Fruit fly (Drosophila melanogaster) whole organism, embryonic: ENCODE data around the gene CG8543.

Experiments
- Atf6 ChIP-seq: fragments of 200-800 bp; sonication (Bioruptor generic); IDR thresholded peaks from 2 replicates; pipeline ENCODE4 v1.3.6; 2022; ENCODE audit warnings: missing biosample characterization, missing genetic modification characterization
- Blimp-1 ChIP-seq: fragments of 200-800 bp; sonication (Bioruptor generic); optimal IDR thresholded peaks from 3 replicates; lab custom pipeline; 2018; ENCODE audit warnings: missing biosample characterization, missing genetic modification characterization, mild to moderate bottlenecking, moderate library complexity, missing genetic modification reagents
- CG1024 ChIP-seq: fragments of 200-800 bp; sonication (Bioruptor generic); IDR thresholded peaks from 2 replicates; pipeline ENCODE4 v1.3.6; 2022; ENCODE audit warnings: missing biosample characterization, missing genetic modification characterization
- CG11398 ChIP-seq: fragments of 200-800 bp; sonication (Bioruptor generic); optimal IDR thresholded peaks from 2 replicates; lab custom pipeline; 2016; ENCODE audit warnings: missing biosample characterization, missing genetic modification characterization
- CG1603 ChIP-seq: fragments of 200-800 bp; sonication (Bioruptor generic); optimal IDR thresholded peaks from 2 replicates; lab custom pipeline; 2019; ENCODE audit warnings: missing biosample characterization, mild to moderate bottlenecking, missing genetic modification characterization, moderate library complexity
- CG31441 ChIP-seq: fragments of 200-800 bp; sonication (Bioruptor generic); IDR thresholded peaks from 2 replicates; pipeline ENCODE4 v1.3.6; 2022; ENCODE audit warnings: missing biosample characterization, missing genetic modification characterization
- CG3281 ChIP-seq: fragments of 200-800 bp; sonication (Bioruptor generic); optimal IDR thresholded peaks from 3 replicates; lab custom pipeline; 2017; ENCODE audit warnings: missing biosample characterization, mild to moderate bottlenecking, missing genetic modification characterization
- CG3407 ChIP-seq: fragments of 200-800 bp; sonication (Bioruptor generic); optimal IDR thresholded peaks from 2 replicates; lab custom pipeline; 2018; ENCODE audit warnings: missing biosample characterization, mild to moderate bottlenecking, missing genetic modification characterization
- CG34224 ChIP-seq: fragments of 200-800 bp; sonication (Bioruptor generic); IDR thresholded peaks from 3 replicates; pipeline ENCODE4 v1.3.6; 2022; ENCODE audit warnings: missing biosample characterization, missing genetic modification characterization; ENCODE audit not compliant: partially characterized antibody
- CG5953 ChIP-seq: fragments of 200-800 bp; sonication (Bioruptor generic); IDR thresholded peaks from 2 replicates; pipeline ENCODE4 v1.3.6; 2022; ENCODE audit warnings: missing biosample characterization, missing genetic modification characterization
- CG6689 ChIP-seq: fragments of 200-800 bp; sonication (Bioruptor generic); IDR thresholded peaks from 2 replicates; pipeline ENCODE4 v1.3.6; 2022; ENCODE audit warnings: missing biosample characterization, missing genetic modification characterization
- CG6813 ChIP-seq: fragments of 200-800 bp; sonication (Bioruptor generic); optimal IDR thresholded peaks from 2 replicates; lab custom pipeline; 2017; ENCODE audit warnings: missing biosample characterization, missing genetic modification characterization, mild to moderate bottlenecking, moderate library complexity, missing genetic modification reagents
- CG7271 ChIP-seq: fragments of 200-800 bp; sonication (Bioruptor generic); optimal IDR thresholded peaks from 2 replicates; lab custom pipeline; 2018; ENCODE audit warnings: missing biosample characterization, mild to moderate bottlenecking, missing genetic modification characterization, moderate library complexity
- CG7357 ChIP-seq: fragments of 200-800 bp; sonication (Bioruptor generic); IDR thresholded peaks from 3 replicates; pipeline ENCODE4 v1.3.6; 2022; ENCODE audit warnings: missing biosample characterization, missing genetic modification characterization
- CG7556 ChIP-seq: fragments of 200-800 bp; sonication (Bioruptor generic); optimal IDR thresholded peaks from 2 replicates; lab custom pipeline; 2017; ENCODE audit warnings: missing biosample characterization, mild to moderate bottlenecking, missing genetic modification characterization
- CG8290 ChIP-seq, 3 experiments: fragments of 200-800 bp; sonication (Bioruptor generic); optimal IDR thresholded peaks; 2 replicates each; lab custom pipeline; 2016 to 2019; ENCODE audit warnings: missing biosample characterization in 3 of 3, missing genetic modification characterization in 3 of 3, mild to moderate bottlenecking in 2 of 3, moderate library complexity in 1 of 3
- CG9609 ChIP-seq: fragments of 200-800 bp; sonication (Bioruptor generic); optimal IDR thresholded peaks from 3 replicates; lab custom pipeline; 2016; ENCODE audit warnings: missing biosample characterization, missing genetic modification characterization
- Drgx ChIP-seq: fragments of 200-800 bp; sonication (Bioruptor generic); IDR thresholded peaks from 2 replicates; pipeline ENCODE4 v1.3.6; 2022; ENCODE audit warnings: missing biosample characterization, missing genetic modification characterization
- E2f1 ChIP-seq: fragments of 200-800 bp; sonication (Bioruptor generic); IDR thresholded peaks from 2 replicates; pipeline ENCODE4 v1.3.6; 2022; ENCODE audit warnings: missing biosample characterization, missing genetic modification characterization
- HLH3B ChIP-seq: fragments of 200-800 bp; sonication (Bioruptor generic); IDR thresholded peaks from 2 replicates; pipeline ENCODE4 v1.3.6; 2022; ENCODE audit warnings: missing biosample characterization, missing genetic modification characterization
- Jarid2 ChIP-seq: fragments of 200-800 bp; sonication (Bioruptor generic); optimal IDR thresholded peaks from 3 replicates; lab custom pipeline; 2017; ENCODE audit warnings: mild to moderate bottlenecking, missing biosample characterization, missing genetic modification reagents, missing genetic modification characterization
- Myb ChIP-seq: fragments of 200-800 bp; sonication (Bioruptor generic); optimal IDR thresholded peaks from 2 replicates; lab custom pipeline; 2016; ENCODE audit warnings: missing biosample characterization, missing genetic modification characterization
- NfI ChIP-seq: fragments of 200-800 bp; sonication (Bioruptor generic); optimal IDR thresholded peaks from 3 replicates; lab custom pipeline; 2018; ENCODE audit warnings: missing biosample characterization, mild to moderate bottlenecking, missing genetic modification characterization, moderate library complexity
- Ssrp ChIP-seq: fragments of 200-800 bp; sonication (Bioruptor generic); optimal IDR thresholded peaks from 2 replicates; lab custom pipeline; 2018; ENCODE audit warnings: missing biosample characterization, mild to moderate bottlenecking, missing genetic modification characterization, moderate library complexity
- TFAM ChIP-seq: fragments of 200-800 bp; sonication (Bioruptor generic); optimal IDR thresholded peaks from 2 replicates; lab custom pipeline; 2017; ENCODE audit warnings: missing biosample characterization, missing genetic modification characterization, inconsistent platforms
- Xrp1 ChIP-seq: fragments of 200-800 bp; sonication (Bioruptor generic); IDR thresholded peaks from 2 replicates; pipeline ENCODE4 v1.3.6; 2022; ENCODE audit warnings: missing biosample characterization, missing genetic modification characterization
- amos ChIP-seq: fragments of 200-800 bp; sonication (Bioruptor generic); IDR thresholded peaks from 2 replicates; pipeline ENCODE4 v1.3.6; 2022; ENCODE audit warnings: missing biosample characterization, missing genetic modification characterization; ENCODE audit not compliant: partially characterized antibody
- crol ChIP-seq: fragments of 200-800 bp; sonication (Bioruptor generic); IDR thresholded peaks from 2 replicates; pipeline ENCODE4 v1.3.6; 2022; ENCODE audit warnings: missing biosample characterization, missing genetic modification characterization
- danr ChIP-seq: fragments of 200-800 bp; sonication (Bioruptor generic); IDR thresholded peaks from 2 replicates; pipeline ENCODE4 v1.3.6; 2022; ENCODE audit warnings: missing biosample characterization, missing genetic modification characterization
- dmrt99B ChIP-seq: fragments of 200-800 bp; sonication (Bioruptor generic); optimal IDR thresholded peaks from 2 replicates; lab custom pipeline; 2018; ENCODE audit warnings: missing biosample characterization, mild to moderate bottlenecking, missing genetic modification characterization, moderate library complexity
- dysf ChIP-seq: fragments of 200-800 bp; sonication (Bioruptor generic); IDR thresholded peaks from 3 replicates; pipeline ENCODE4 v1.3.6; 2022; ENCODE audit warnings: missing biosample characterization, missing genetic modification characterization
- eve ChIP-seq, 2 experiments: fragments of >200 bp; optimal IDR thresholded peaks; 2 replicates each; lab custom pipeline; 2017; ENCODE audit warnings: missing biosample characterization in 2 of 2, missing genetic modification characterization in 2 of 2
- ftz-f1 ChIP-seq: fragments of 200-800 bp; sonication (Bioruptor generic); optimal IDR thresholded peaks from 2 replicates; lab custom pipeline; 2016; ENCODE audit warnings: missing biosample characterization, missing genetic modification characterization
- fu2 ChIP-seq: fragments of 200-800 bp; sonication (Bioruptor generic); optimal IDR thresholded peaks from 2 replicates; lab custom pipeline; 2016; ENCODE audit warnings: missing biosample characterization, missing genetic modification characterization
- gce ChIP-seq: fragments of 200-800 bp; sonication (Bioruptor generic); IDR thresholded peaks from 3 replicates; pipeline ENCODE4 v1.3.6; 2022; ENCODE audit warnings: missing biosample characterization, missing genetic modification characterization
- grau ChIP-seq: fragments of 200-800 bp; optimal IDR thresholded peaks from 3 replicates; lab custom pipeline; 2019; ENCODE audit warnings: missing biosample characterization, mild to moderate bottlenecking, missing genetic modification characterization, moderate library complexity
- grn ChIP-seq: fragments of 200-800 bp; sonication (Bioruptor generic); optimal IDR thresholded peaks from 3 replicates; lab custom pipeline; 2017; ENCODE audit warnings: missing biosample characterization, missing genetic modification characterization
- h ChIP-seq: fragments of >200 bp; optimal IDR thresholded peaks from 2 replicates; lab custom pipeline; 2017
- maf-S ChIP-seq: fragments of 200-800 bp; sonication (Bioruptor generic); optimal IDR thresholded peaks from 2 replicates; lab custom pipeline; 2016; ENCODE audit warnings: missing biosample characterization, missing genetic modification characterization
- nom ChIP-seq: fragments of 200-800 bp; sonication (Bioruptor generic); optimal IDR thresholded peaks from 2 replicates; lab custom pipeline; 2017; ENCODE audit warnings: missing biosample characterization, missing genetic modification characterization, mild to moderate bottlenecking, moderate library complexity, missing genetic modification reagents
- org-1 ChIP-seq: fragments of 200-800 bp; sonication (Bioruptor generic); optimal IDR thresholded peaks from 2 replicates; lab custom pipeline; 2017; ENCODE audit warnings: missing biosample characterization, missing genetic modification characterization
- peb ChIP-seq: fragments of 200-800 bp; sonication (Bioruptor generic); IDR thresholded peaks from 2 replicates; pipeline ENCODE4 v1.3.6; 2022; ENCODE audit warnings: missing biosample characterization, missing genetic modification characterization
- pum ChIP-seq: fragments of 200-800 bp; sonication (Bioruptor generic); optimal IDR thresholded peaks from 2 replicates; lab custom pipeline; 2016; ENCODE audit warnings: missing biosample characterization, missing genetic modification characterization
- repo ChIP-seq: fragments of 200-800 bp; sonication (Bioruptor generic); optimal IDR thresholded peaks from 2 replicates; lab custom pipeline; 2016; ENCODE audit warnings: missing biosample characterization, missing genetic modification characterization
- sr ChIP-seq: fragments of 200-800 bp; sonication (Bioruptor generic); IDR thresholded peaks from 3 replicates; pipeline ENCODE4 v1.3.6; 2022; ENCODE audit warnings: missing biosample characterization, missing genetic modification characterization
- ssp ChIP-seq: fragments of 200-800 bp; sonication (Bioruptor generic); IDR thresholded peaks from 2 replicates; pipeline ENCODE4 v1.3.6; 2022; ENCODE audit warnings: missing biosample characterization, missing genetic modification characterization
- tin ChIP-seq: fragments of 200-800 bp; sonication (Bioruptor generic); optimal IDR thresholded peaks from 3 replicates; lab custom pipeline; 2016; ENCODE audit warnings: missing biosample characterization, missing genetic modification characterization
- tup ChIP-seq: fragments of 200-800 bp; sonication (Bioruptor generic); optimal IDR thresholded peaks from 2 replicates; lab custom pipeline; 2016; ENCODE audit warnings: missing biosample characterization, mild to moderate bottlenecking, missing genetic modification characterization, moderate library complexity
- wek ChIP-seq: fragments of 200-800 bp; sonication (Bioruptor generic); optimal IDR thresholded peaks from 3 replicates; lab custom pipeline; 2018; ENCODE audit warnings: missing biosample characterization, mild to moderate bottlenecking, missing genetic modification characterization, moderate library complexity
- zf30C ChIP-seq: fragments of 200-800 bp; sonication (Bioruptor generic); optimal IDR thresholded peaks from 3 replicates; lab custom pipeline; 2018; ENCODE audit warnings: missing biosample characterization, mild to moderate bottlenecking, missing genetic modification characterization

Gene CG8543

DNA sequence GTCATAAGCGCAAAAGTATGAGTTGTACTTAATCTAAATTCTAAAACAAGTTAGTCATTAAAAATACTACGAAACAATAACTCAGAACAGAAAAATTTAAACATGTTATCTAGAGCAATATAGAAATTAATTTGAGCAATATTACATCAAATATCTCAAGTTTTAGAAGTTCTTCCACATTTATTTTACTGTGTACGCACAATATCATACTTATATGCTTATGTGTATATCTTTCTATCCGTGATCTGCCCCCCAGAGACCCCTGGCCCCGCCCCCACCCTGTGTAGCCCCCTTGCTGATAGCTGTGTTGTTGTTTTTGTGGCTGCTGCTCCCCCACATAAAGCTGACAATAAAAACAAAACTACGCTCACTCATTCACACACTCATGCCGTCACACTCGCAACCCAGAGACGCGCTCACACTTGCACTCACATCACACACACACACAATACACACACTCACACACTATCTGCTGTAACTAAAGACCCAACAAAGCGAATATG is 36.7 kb downstream of the CG8543 start:
- TF ChIP-seq maf-S, result no peak
- TF ChIP-seq peb (GFP tag; lab: Robert Waterston, UW), result no peak
- TF ChIP-seq Drgx (GFP tag; lab: Robert Waterston, UW), result peak; percentile 63
- peak; percentile 33 for TF ChIP-seq dmrt99B (tag; lab: Kevin White, UChicago)
- peak; percentile 34 for TF ChIP-seq CG3281 (GFP tag; lab: Kevin White, UChicago)
- peak; percentile 48; the same call in 1 of the 2 replicates for TF ChIP-seq Atf6 (GFP tag; lab: Robert Waterston, UW)
- TF ChIP-seq CG7271 (tag; lab: Kevin White, UChicago), result no peak
- 0 out of 2 replicates have a peak, but pooled peaks have one; percentile 28 for TF ChIP-seq CG6689 (GFP tag; lab: Robert Waterston, UW)
- no peak for TF ChIP-seq eve (GFP tag; optimal IDR thresholded peaks at IDR 0.05; lab: Kevin White, UChicago)
- TF ChIP-seq tin, result no peak
- TF ChIP-seq CG1024 (GFP tag; lab: Robert Waterston, UW), result 0 out of 2 replicates have a peak, but pooled peaks have one; percentile 3
- no peak; the same call in 1 of the 2 replicates for TF ChIP-seq Xrp1
- no peak for TF ChIP-seq fu2 (GFP tag; lab: Kevin White, UChicago)
- peak; percentile 41; the same call in 2 of the 3 replicates for TF ChIP-seq dysf
- TF ChIP-seq gce, result no peak
- TF ChIP-seq HLH3B (GFP tag; lab: Robert Waterston, UW), result peak; percentile 33; the same call in 1 of the 2 replicates
- no peak for TF ChIP-seq TFAM (GFP tag; lab: Kevin White, UChicago)
- TF ChIP-seq CG5953 (GFP tag; lab: Robert Waterston, UW), result no peak
- TF ChIP-seq Jarid2 (GFP tag; lab: Kevin White, UChicago), result no peak
- TF ChIP-seq nom (GFP tag; lab: Kevin White, UChicago), result peak; percentile 54
- no peak for TF ChIP-seq E2f1
- TF ChIP-seq wek (GFP tag; lab: Kevin White, UChicago), result no peak
- no peak for TF ChIP-seq NfI (GFP tag; lab: Kevin White, UChicago)
- TF ChIP-seq CG31441, result peak; percentile 35; the same call in 1 of the 2 replicates
- no peak for TF ChIP-seq CG6813 (GFP tag; lab: Kevin White, UChicago)
- no peak for TF ChIP-seq ftz-f1 (GFP tag; lab: Kevin White, UChicago)
- peak; percentile 30 for TF ChIP-seq CG1603
- peak; percentile 91 for TF ChIP-seq sr (GFP tag; lab: Robert Waterston, UW)
- TF ChIP-seq grau (tag; lab: Kevin White, UChicago), result peak; percentile 42
- TF ChIP-seq CG11398 (GFP tag; lab: Kevin White, UChicago), result no peak
- peak; percentile 29 for TF ChIP-seq zf30C (GFP tag; lab: Kevin White, UChicago)
- TF ChIP-seq grn (GFP tag; lab: Kevin White, UChicago), result no peak
- TF ChIP-seq crol (GFP tag; lab: Robert Waterston, UW), result peak; percentile 96
- TF ChIP-seq ssp (GFP tag; lab: Robert Waterston, UW), result no peak
- TF ChIP-seq CG34224, result 0 out of 3 replicates have a peak, but pooled peaks have one; percentile 15
- no peak for TF ChIP-seq tup (GFP tag; lab: Kevin White, UChicago)
- no peak for TF ChIP-seq Ssrp (tag; lab: Kevin White, UChicago)
- no peak for TF ChIP-seq org-1 (GFP tag; lab: Kevin White, UChicago)
- TF ChIP-seq CG7556 (GFP tag; lab: Kevin White, UChicago), result peak; percentile 28
- no peak for TF ChIP-seq h (lab: Kevin White, UChicago)
- no peak for TF ChIP-seq pum (GFP tag; lab: Kevin White, UChicago)
- TF ChIP-seq amos (GFP tag; lab: Robert Waterston, UW), result peak; percentile 5; the same call in 1 of the 2 replicates
- no peak for TF ChIP-seq Myb (GFP tag; lab: Kevin White, UChicago)
- TF ChIP-seq Blimp-1 (GFP tag; lab: Kevin White, UChicago), result peak; percentile 27
- no peak for TF ChIP-seq CG8290 (GFP tag; optimal IDR thresholded peaks at IDR 0.05; lab: Kevin White, UChicago)
- TF ChIP-seq CG8290 (tag; optimal IDR thresholded peaks at IDR 0.05; lab: Kevin White, UChicago), result peak in 1 of 2 experiments; percentile 51
- no peak for TF ChIP-seq CG7357 (GFP tag; lab: Robert Waterston, UW)
- no peak for TF ChIP-seq CG3407
- TF ChIP-seq CG9609, result no peak
- TF ChIP-seq danr, result no peak
- TF ChIP-seq repo (GFP tag; lab: Kevin White, UChicago), result no peak
